Fruit fly (Drosophila melanogaster) whole organism, pupa: ENCODE measurements around the gene CG1835.

Experiments used
- CG10348 ChIP-seq: fragments of 200-800 bp; sonication (Bioruptor generic); IDR thresholded peaks from 2 replicates; pipeline ENCODE4 v1.3.6; 2022; ENCODE audit warnings: missing biosample characterization, missing genetic modification characterization
- CG12605 ChIP-seq: fragments of 200-800 bp; sonication (Bioruptor generic); IDR thresholded peaks from 2 replicates; pipeline ENCODE4 v1.3.6; 2022; ENCODE audit warnings: missing biosample characterization, missing genetic modification characterization
- CG13204 ChIP-seq: fragments of 200-800 bp; sonication (Bioruptor generic); optimal IDR thresholded peaks from 2 replicates; lab custom pipeline; 2018; ENCODE audit warnings: missing biosample characterization, mild to moderate bottlenecking, missing genetic modification characterization, moderate library complexity
- CG14655 ChIP-seq: fragments of 200-800 bp; sonication (Bioruptor generic); optimal IDR thresholded peaks from 3 replicates; lab custom pipeline; 2017; ENCODE audit warnings: mild to moderate bottlenecking, missing biosample characterization, missing genetic modification reagents, missing genetic modification characterization
- CG15710 ChIP-seq: fragments of 200-800 bp; sonication (Bioruptor generic); optimal IDR thresholded peaks from 2 replicates; lab custom pipeline; 2018; ENCODE audit warnings: missing biosample characterization, mild to moderate bottlenecking, missing genetic modification characterization, moderate library complexity
- CG17806 ChIP-seq: fragments of 200-800 bp; sonication (Bioruptor generic); optimal IDR thresholded peaks from 2 replicates; lab custom pipeline; 2018; ENCODE audit warnings: missing biosample characterization, mild to moderate bottlenecking, missing genetic modification characterization, moderate library complexity
- CG32121 ChIP-seq: fragments of 200-800 bp; sonication (Bioruptor generic); IDR thresholded peaks from 2 replicates; pipeline ENCODE4 v1.3.6; 2022; ENCODE audit warnings: missing biosample characterization, missing genetic modification characterization
- CG34367 ChIP-seq: fragments of 200-800 bp; sonication (Bioruptor generic); optimal IDR thresholded peaks from 2 replicates; lab custom pipeline; 2018; ENCODE audit warnings: missing biosample characterization, mild to moderate bottlenecking, missing genetic modification characterization
- CG4496 ChIP-seq: fragments of 200-800 bp; sonication (Bioruptor generic); IDR thresholded peaks from 3 replicates; pipeline ENCODE4 v1.3.6; 2022; ENCODE audit warnings: missing biosample characterization, missing genetic modification characterization
- CG8159 ChIP-seq: fragments of 200-800 bp; sonication (Bioruptor generic); optimal IDR thresholded peaks from 3 replicates; lab custom pipeline; 2018; ENCODE audit warnings: missing biosample characterization, mild to moderate bottlenecking, missing genetic modification characterization, moderate library complexity
- CG8301 ChIP-seq: fragments of 200-800 bp; sonication (Bioruptor generic); optimal IDR thresholded peaks from 2 replicates; lab custom pipeline; 2018; ENCODE audit warnings: missing biosample characterization, mild to moderate bottlenecking, missing genetic modification characterization
- CG9948 ChIP-seq: fragments of 200-800 bp; sonication (Bioruptor generic); optimal IDR thresholded peaks from 2 replicates; lab custom pipeline; 2018; ENCODE audit warnings: missing biosample characterization, mild to moderate bottlenecking, missing genetic modification characterization, moderate library complexity
- D1 ChIP-seq: fragments of 200-800 bp; sonication (Bioruptor generic); optimal IDR thresholded peaks from 2 replicates; lab custom pipeline; 2018; ENCODE audit warnings: missing biosample characterization, mild to moderate bottlenecking, missing genetic modification characterization, moderate library complexity
- EcR ChIP-seq: fragments of 200-800 bp; sonication (Bioruptor generic); optimal IDR thresholded peaks from 3 replicates; lab custom pipeline; 2019; ENCODE audit warnings: missing biosample characterization, missing genetic modification characterization, mild to moderate bottlenecking, moderate library complexity, missing genetic modification reagents
- Ets98B ChIP-seq: fragments of 200-800 bp; sonication (Bioruptor generic); IDR thresholded peaks from 2 replicates; pipeline ENCODE4 v1.3.6; 2022; ENCODE audit warnings: missing biosample characterization, missing genetic modification characterization
- Pif1A ChIP-seq: fragments of 200-800 bp; sonication (Bioruptor generic); optimal IDR thresholded peaks from 3 replicates; lab custom pipeline; 2016; ENCODE audit warnings: missing biosample characterization, missing genetic modification characterization
- Pif1B ChIP-seq: fragments of 200-800 bp; sonication (Bioruptor generic); optimal IDR thresholded peaks from 3 replicates; lab custom pipeline; 2016; ENCODE audit warnings: missing biosample characterization, missing genetic modification characterization
- Snoo ChIP-seq: fragments of 200-800 bp; sonication (Bioruptor generic); optimal IDR thresholded peaks from 3 replicates; lab custom pipeline; 2017; ENCODE audit warnings: missing biosample characterization, mild to moderate bottlenecking, missing genetic modification characterization, inconsistent platforms
- fd96Ca ChIP-seq: fragments of 200-800 bp; sonication (Bioruptor generic); IDR thresholded peaks from 3 replicates; pipeline ENCODE4 v1.3.6; 2022; ENCODE audit warnings: missing biosample characterization, missing genetic modification characterization
- gl ChIP-seq: fragments of 200-800 bp; sonication (Bioruptor generic); optimal IDR thresholded peaks from 2 replicates; lab custom pipeline; 2018; ENCODE audit warnings: missing biosample characterization, mild to moderate bottlenecking, missing genetic modification characterization
- rn ChIP-seq: fragments of 200-800 bp; sonication (Bioruptor generic); IDR thresholded peaks from 2 replicates; pipeline ENCODE4 v1.3.6; 2022; ENCODE audit warnings: missing biosample characterization, missing genetic modification characterization

The CG1835 gene

DNA sequence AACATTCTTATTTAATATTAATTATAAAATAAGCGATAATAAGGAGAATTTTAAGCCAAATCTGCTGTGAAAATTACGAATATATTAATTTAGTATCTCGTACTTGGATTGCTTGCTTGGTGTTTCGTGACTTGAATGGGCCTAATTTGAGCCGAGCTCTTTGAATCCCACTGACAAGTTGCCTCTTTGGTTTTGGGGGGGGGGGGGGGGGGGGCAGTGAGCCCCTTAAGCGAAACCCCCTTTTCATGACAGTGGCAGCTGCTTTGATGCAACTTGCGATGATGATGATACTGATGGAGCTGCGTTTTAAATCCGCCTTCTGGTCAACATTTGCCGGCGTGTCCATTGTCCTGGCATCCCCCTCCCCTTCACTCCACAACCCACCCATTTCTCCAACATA, 42.6 kb downstream of the CG1835 start:
- TF ChIP-seq CG8159 (tag; lab: Kevin White, UChicago) (no peak), gl (tag; lab: Kevin White, UChicago) (no peak), rn (no peak)
- TF ChIP-seq, all 21 proteins: peak for 0

DNA sequence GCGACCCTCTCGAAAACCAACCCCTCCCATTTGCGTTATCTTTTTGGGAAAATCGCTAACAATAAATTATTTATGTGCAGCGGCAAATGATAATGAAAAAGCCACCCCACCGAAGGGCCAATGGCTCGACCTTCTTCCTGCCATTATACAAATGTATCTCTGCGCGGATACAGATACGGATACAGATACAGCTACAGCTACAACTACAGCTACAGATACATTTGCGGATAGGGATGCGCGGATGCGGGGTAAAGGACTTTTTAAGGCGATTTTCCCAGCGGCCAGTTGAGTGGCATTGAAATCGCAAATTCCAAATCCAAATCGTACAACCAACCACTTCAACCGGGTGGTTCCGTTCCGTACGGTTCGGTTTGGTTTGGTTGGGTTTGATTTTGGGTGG, 48.0 kb downstream of the CG1835 start:
- TF ChIP-seq CG32121 (GFP tag; lab: Robert Waterston, UW) (no peak), CG34367 (tag; lab: Kevin White, UChicago) (no peak), D1 (tag; lab: Kevin White, UChicago) (no peak)

DNA sequence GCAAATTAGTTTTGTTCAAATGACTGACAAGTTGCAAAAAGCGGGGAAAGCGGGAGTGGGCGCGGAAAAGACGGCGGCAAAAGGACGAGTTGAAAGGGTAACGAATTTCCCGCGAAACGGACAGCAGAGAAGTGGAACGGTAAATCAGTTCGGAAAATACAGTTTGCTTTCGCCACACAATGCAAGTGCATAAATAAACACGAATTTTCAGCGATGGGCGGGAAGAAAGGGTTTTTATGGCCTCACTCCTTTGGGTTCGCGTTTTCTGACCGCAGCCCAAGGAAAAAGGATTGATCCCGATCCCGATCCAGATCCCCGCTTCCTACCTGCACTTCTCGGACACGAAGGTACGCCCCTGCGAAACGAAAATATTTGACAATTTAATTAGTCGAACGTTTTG, 51.6 kb downstream of the CG1835 start:
- no peak for TF ChIP-seq CG10348 (GFP tag; lab: Robert Waterston, UW)
- no peak for TF ChIP-seq CG9948
- TF ChIP-seq Snoo (tag; lab: Kevin White, UChicago): no peak
- TF ChIP-seq Pif1B (GFP tag; lab: Kevin White, UChicago): no peak
- no peak for TF ChIP-seq CG8301
- TF ChIP-seq CG34367 (tag; lab: Kevin White, UChicago): no peak
- TF ChIP-seq CG4496 (GFP tag; lab: Robert Waterston, UW): no peak
- TF ChIP-seq Pif1A: no peak
- TF ChIP-seq Ets98B (GFP tag; lab: Robert Waterston, UW): no peak
- no peak for TF ChIP-seq fd96Ca (GFP tag; lab: Robert Waterston, UW)
- TF ChIP-seq gl (tag; lab: Kevin White, UChicago): no peak
- no peak for TF ChIP-seq CG17806
- no peak for TF ChIP-seq rn
- no peak for TF ChIP-seq CG13204
- no peak for TF ChIP-seq EcR (GFP tag; lab: Kevin White, UChicago)
- no peak for TF ChIP-seq CG32121 (GFP tag; lab: Robert Waterston, UW)
- TF ChIP-seq CG14655: no peak
- TF ChIP-seq CG15710 (tag; lab: Kevin White, UChicago): no peak
- TF ChIP-seq, all 21 proteins: peak for 0

DNA sequence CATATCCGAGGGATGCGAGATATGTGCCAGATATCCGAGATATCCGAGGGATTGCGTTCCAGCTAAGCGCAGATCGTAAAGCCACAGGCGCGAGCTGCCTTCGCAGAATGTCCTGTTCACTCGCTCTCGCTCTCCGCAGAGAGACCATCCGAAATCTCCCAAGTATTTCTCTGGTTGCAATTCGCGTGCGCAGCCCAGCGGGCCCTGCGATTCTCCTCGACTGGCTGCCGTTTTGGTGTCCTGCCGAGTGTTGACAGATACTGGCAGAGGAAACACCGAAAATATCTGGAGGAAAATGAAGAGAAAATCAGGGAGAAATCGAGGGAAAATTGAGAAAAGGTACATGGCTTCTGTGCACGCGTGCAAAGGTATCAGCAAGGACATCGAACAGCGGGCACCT, 55.7 kb downstream of the CG1835 start:
- TF ChIP-seq Pif1B (GFP tag; lab: Kevin White, UChicago) (no peak), CG13204 (no peak), fd96Ca (GFP tag; lab: Robert Waterston, UW) (no peak), CG10348 (GFP tag; lab: Robert Waterston, UW) (no peak), CG12605 (no peak), CG17806 (no peak)
